Worm (Caenorhabditis elegans) whole organism, late embryonic: ENCODE data around the gene F40D4.17.

Source experiments
- C38D4.7 ChIP-seq: fragments of 200-800 bp; sonication (Bioruptor generic); optimal IDR thresholded peaks from 2 replicates; lab custom pipeline; 2018; ENCODE audit warnings: mild to moderate bottlenecking, missing genetic modification characterization, moderate library complexity, missing compliant biosample characterization
- K09A11.1 ChIP-seq: sonication (generic microtip); optimal IDR thresholded peaks from 2 replicates; lab custom pipeline; 2017; ENCODE audit warnings: antibody characterized with exemption, mild to moderate bottlenecking, missing genetic modification characterization, missing compliant biosample characterization; ENCODE audit not compliant: insufficient read depth
- Y22D7AL.16 ChIP-seq: sonication (generic microtip); optimal IDR thresholded peaks from 2 replicates; lab custom pipeline; 2016; ENCODE audit warnings: missing genetic modification characterization, missing compliant biosample characterization
- ahr-1 ChIP-seq: sonication (generic microtip); optimal IDR thresholded peaks from 2 replicates; lab custom pipeline; 2016; ENCODE audit warnings: missing genetic modification characterization, missing compliant biosample characterization
- ama-1 ChIP-seq: fragments of 150-350 bp; optimal IDR thresholded peaks from 2 replicates; lab custom pipeline; 2014
- ceh-18 ChIP-seq: sonication (generic microtip); optimal IDR thresholded peaks from 2 replicates; lab custom pipeline; 2016; ENCODE audit warnings: missing genetic modification characterization, missing compliant biosample characterization
- ceh-24 ChIP-seq: sonication (generic microtip); optimal IDR thresholded peaks from 2 replicates; lab custom pipeline; 2016; ENCODE audit warnings: mild to moderate bottlenecking, missing genetic modification characterization, missing compliant biosample characterization
- ceh-34 ChIP-seq: sonication (generic microtip); optimal IDR thresholded peaks from 2 replicates; lab custom pipeline; 2016; ENCODE audit warnings: mild to moderate bottlenecking, missing genetic modification characterization, missing compliant biosample characterization
- ceh-45 ChIP-seq: fragments of 200-800 bp; sonication (Bioruptor generic); IDR thresholded peaks from 2 replicates; pipeline ENCODE4 v1.3.6; 2022; ENCODE audit warnings: missing genetic modification reagents, missing genetic modification characterization, missing compliant biosample characterization
- ceh-6 ChIP-seq: fragments of 200-800 bp; sonication (Bioruptor generic); optimal IDR thresholded peaks from 2 replicates; lab custom pipeline; 2018; ENCODE audit warnings: mild to moderate bottlenecking, missing genetic modification characterization, missing compliant biosample characterization
- che-1 ChIP-seq: sonication (generic microtip); optimal IDR thresholded peaks from 2 replicates; lab custom pipeline; 2016; ENCODE audit warnings: mild to moderate bottlenecking, missing genetic modification characterization, missing compliant biosample characterization
- dmd-4 ChIP-seq: sonication (generic microtip); optimal IDR thresholded peaks from 2 replicates; lab custom pipeline; 2016; ENCODE audit warnings: borderline replicate concordance, missing genetic modification characterization, missing compliant biosample characterization
- eyg-1 ChIP-seq: sonication (generic microtip); optimal IDR thresholded peaks from 2 replicates; lab custom pipeline; 2016; ENCODE audit warnings: missing genotype, missing genetic modification characterization, missing compliant biosample characterization
- fkh-6 ChIP-seq: sonication (generic microtip); optimal IDR thresholded peaks from 2 replicates; lab custom pipeline; 2016; ENCODE audit warnings: missing genetic modification characterization, missing compliant biosample characterization
- gmeb-2 ChIP-seq: sonication (generic microtip); optimal IDR thresholded peaks from 2 replicates; lab custom pipeline; 2016; ENCODE audit warnings: missing genetic modification characterization, inconsistent platforms, missing compliant biosample characterization
- hlh-13 ChIP-seq: fragments of 200-800 bp; sonication (Bioruptor generic); optimal IDR thresholded peaks from 2 replicates; lab custom pipeline; 2018; ENCODE audit warnings: mild to moderate bottlenecking, missing genetic modification characterization, missing compliant biosample characterization
- hlh-15 ChIP-seq: sonication (generic microtip); optimal IDR thresholded peaks from 2 replicates; lab custom pipeline; 2016; ENCODE audit warnings: missing genetic modification characterization, missing compliant biosample characterization
- hlh-8 ChIP-seq: sonication (generic microtip); optimal IDR thresholded peaks from 2 replicates; lab custom pipeline; 2016; ENCODE audit warnings: missing genotype, missing genetic modification characterization, missing compliant biosample characterization
- lin-11 ChIP-seq: fragments of 200-800 bp; sonication (Bioruptor generic); optimal IDR thresholded peaks from 2 replicates; lab custom pipeline; 2018; ENCODE audit warnings: mild to moderate bottlenecking, missing genetic modification characterization, missing compliant biosample characterization
- mec-3 ChIP-seq: sonication (generic microtip); optimal IDR thresholded peaks from 2 replicates; lab custom pipeline; 2016; ENCODE audit warnings: borderline replicate concordance, missing genetic modification characterization, missing compliant biosample characterization
- nhr-11 ChIP-seq: fragments of 150-350 bp; optimal IDR thresholded peaks from 2 replicates; lab custom pipeline; 2014; ENCODE audit warnings: missing biosample characterization, missing genetic modification characterization
- npax-4 ChIP-seq: sonication (generic microtip); optimal IDR thresholded peaks from 2 replicates; lab custom pipeline; 2016; ENCODE audit warnings: missing genetic modification characterization, missing compliant biosample characterization
- pat-9 ChIP-seq: fragments of 200-800 bp; sonication (Bioruptor generic); optimal IDR thresholded peaks from 2 replicates; lab custom pipeline; 2018; ENCODE audit warnings: mild to moderate bottlenecking, missing genetic modification characterization, moderate library complexity, missing compliant biosample characterization
- pha-4 ChIP-seq: fragments of 150-350 bp; optimal IDR thresholded peaks from 2 replicates; lab custom pipeline; 2018; ENCODE audit warnings: missing biosample characterization, missing genetic modification reagents, missing genetic modification characterization
- pros-1 ChIP-seq: fragments of 150-350 bp; optimal IDR thresholded peaks from 2 replicates; lab custom pipeline; 2014; ENCODE audit warnings: missing biosample characterization, missing genetic modification reagents, missing genetic modification characterization
- ref-2 ChIP-seq: sonication (generic microtip); optimal IDR thresholded peaks from 2 replicates; lab custom pipeline; 2016; ENCODE audit warnings: missing genetic modification characterization, missing compliant biosample characterization
- sox-2 ChIP-seq: fragments of 200-800 bp; sonication (Bioruptor generic); IDR thresholded peaks from 2 replicates; pipeline ENCODE4 v1.3.6; 2022; ENCODE audit warnings: missing genetic modification reagents, missing genetic modification characterization, missing compliant biosample characterization
- sox-4 ChIP-seq: sonication (generic microtip); optimal IDR thresholded peaks from 2 replicates; lab custom pipeline; 2017; ENCODE audit warnings: mild to moderate bottlenecking, missing genetic modification characterization, inconsistent platforms, missing compliant biosample characterization
- syd-9 ChIP-seq: sonication (generic microtip); optimal IDR thresholded peaks from 2 replicates; lab custom pipeline; 2016; ENCODE audit warnings: mild to moderate bottlenecking, missing genetic modification characterization, moderate library complexity, missing compliant biosample characterization
- tbx-2 ChIP-seq: sonication (generic microtip); optimal IDR thresholded peaks from 2 replicates; lab custom pipeline; 2016; ENCODE audit warnings: missing genetic modification characterization, missing compliant biosample characterization
- tbx-7 ChIP-seq: sonication (generic microtip); optimal IDR thresholded peaks from 2 replicates; lab custom pipeline; 2016; ENCODE audit warnings: missing genotype, missing genetic modification characterization, missing compliant biosample characterization
- unc-3 ChIP-seq, 2 experiments: fragments of 200-800 bp in 1 of 2; sonication (Bioruptor generic) in 1 of 2; sonication (generic microtip) in 1 of 2; conservative IDR thresholded peaks in 1 of 2; optimal IDR thresholded peaks in 1 of 2; 2 replicates each; pipeline versions ENCODE4 v1.3.6 to Lab custom; 2016 to 2022; ENCODE audit warnings: missing compliant biosample characterization in 2 of 2, missing genetic modification characterization in 2 of 2, missing genetic modification reagents in 1 of 2
- unc-42 ChIP-seq: sonication (generic microtip); optimal IDR thresholded peaks from 2 replicates; lab custom pipeline; 2016; ENCODE audit warnings: missing genotype, missing genetic modification characterization, missing compliant biosample characterization
- unc-55 ChIP-seq: sonication (generic microtip); optimal IDR thresholded peaks from 2 replicates; lab custom pipeline; 2017; ENCODE audit warnings: missing biosample characterization, missing genetic modification reagents, missing genetic modification characterization
- unc-86 ChIP-seq: sonication (generic microtip); optimal IDR thresholded peaks from 2 replicates; lab custom pipeline; 2016; ENCODE audit warnings: missing genetic modification characterization, missing compliant biosample characterization
- zip-5 ChIP-seq: sonication (generic microtip); optimal IDR thresholded peaks from 2 replicates; lab custom pipeline; 2016; ENCODE audit warnings: missing genetic modification characterization, missing compliant biosample characterization
- ztf-16 ChIP-seq: sonication (generic microtip); optimal IDR thresholded peaks from 2 replicates; lab custom pipeline; 2017; ENCODE audit warnings: missing genetic modification characterization, missing compliant biosample characterization

The F40D4.17 gene

DNA sequence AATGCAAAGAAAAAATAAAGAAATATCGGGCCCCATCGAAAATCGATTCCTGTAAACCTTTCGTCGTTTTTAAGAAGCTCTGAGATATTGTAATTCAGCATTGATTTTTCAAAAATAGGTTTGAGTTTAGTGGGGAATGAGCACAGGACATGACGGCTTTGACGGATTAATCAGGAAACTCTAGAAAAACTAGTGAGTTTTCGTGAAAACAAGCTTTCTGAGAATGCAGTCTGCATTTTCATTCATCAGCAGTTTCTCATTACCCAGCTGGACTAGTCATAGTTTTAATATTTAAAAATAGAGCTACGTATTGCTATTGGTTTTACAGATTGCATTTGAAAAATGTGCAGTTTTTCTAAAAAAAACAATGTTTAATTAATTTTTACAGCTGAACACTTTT lies 37.0 kb upstream of the F40D4.17 start, which contains the start of gene srz-47:
srz-47 (minus strand) TSS at position 101 of the 400 bp plus-strand sequence.
- no peak for TF ChIP-seq ceh-18

DNA sequence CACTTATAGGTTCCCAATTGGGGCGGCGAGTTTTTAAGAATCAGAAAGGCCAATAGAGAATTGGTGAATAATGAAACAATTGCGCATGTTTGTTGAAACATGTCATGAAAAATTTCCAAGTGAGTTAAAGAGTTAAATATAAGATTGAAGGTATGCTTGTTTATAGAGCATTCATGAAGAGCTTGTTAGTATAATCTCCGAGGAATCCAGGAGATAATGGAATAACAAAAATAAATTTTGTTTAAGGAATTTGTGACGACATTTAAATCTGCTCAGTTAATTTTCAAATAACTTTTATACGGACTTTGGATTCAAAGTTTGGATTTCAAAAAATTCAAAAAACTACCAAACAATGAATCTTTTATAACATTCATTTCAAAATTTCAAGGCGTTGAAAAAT lies 35.2 kb upstream of the F40D4.17 start, which contains the start of gene str-199:
str-199 (minus strand) TSS at position 101 of the 400 bp plus-strand sequence.
- TF ChIP-seq sox-2: no peak
- TF ChIP-seq unc-42 (tag; lab: Kevin White, UChicago): no peak
- TF ChIP-seq hlh-8: no peak
- TF ChIP-seq tbx-7 (tag; lab: Kevin White, UChicago): no peak
- no peak for TF ChIP-seq mec-3 (tag; lab: Kevin White, UChicago)
- no peak for TF ChIP-seq lin-11
- TF ChIP-seq ceh-18: no peak
- no peak for TF ChIP-seq tbx-2
- TF ChIP-seq zip-5 (tag; lab: Kevin White, UChicago): no peak
- no peak for TF ChIP-seq ref-2 (tag; lab: Kevin White, UChicago)
- TF ChIP-seq, all 69 proteins: peak for 0

DNA sequence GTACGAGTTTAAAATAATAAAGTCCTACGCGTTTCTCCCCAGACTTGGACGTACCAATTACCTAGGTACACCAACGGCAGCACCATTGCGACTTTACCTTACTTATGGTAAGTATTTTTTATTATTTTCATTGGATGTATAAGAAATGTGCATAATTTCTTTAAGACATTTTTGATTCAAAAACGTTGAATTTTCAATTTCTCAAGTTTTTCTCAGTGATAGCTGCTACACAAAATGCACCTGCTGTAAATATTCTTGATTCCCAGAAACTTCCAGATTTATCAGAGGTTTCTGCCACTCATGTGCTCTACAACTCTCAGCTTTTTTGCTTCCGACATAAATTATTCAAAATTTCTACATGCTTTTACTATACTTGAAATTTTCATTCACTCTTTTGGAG lies 26.8 kb upstream of the F40D4.17 start, which contains the start of gene srh-159:
srh-159 (plus strand) TSS at position 301 of the 400 bp plus-strand sequence.
- TF ChIP-seq ceh-45 (GFP tag; lab: Robert Waterston, UW) (no peak), eyg-1 (tag; lab: Kevin White, UChicago) (no peak), pat-9 (no peak), ama-1 (lab: Kevin White, UChicago) (no peak), ceh-6 (GFP tag; lab: Kevin White, UChicago) (no peak), syd-9 (tag; lab: Kevin White, UChicago) (no peak), unc-3 (GFP tag; conservative IDR thresholded peaks at IDR 0.05; lab: Robert Waterston, UW) (no peak), unc-3 (tag; optimal IDR thresholded peaks at IDR 0.05; lab: Kevin White, UChicago) (no peak), ztf-16 (no peak), dmd-4 (tag; lab: Kevin White, UChicago) (no peak), gmeb-2 (tag; lab: Kevin White, UChicago) (no peak), hlh-13 (GFP tag; lab: Kevin White, UChicago) (no peak), sox-4 (tag; lab: Kevin White, UChicago) (no peak), hlh-15 (no peak), K09A11.1 (tag; lab: Kevin White, UChicago) (no peak), unc-86 (no peak), Y22D7AL.16 (tag; lab: Kevin White, UChicago) (no peak), tbx-2 (no peak)

- no peak for TF ChIP-seq ceh-24 (tag; lab: Kevin White, UChicago)
- no peak for TF ChIP-seq C38D4.7 (GFP tag; lab: Kevin White, UChicago)
- no peak for TF ChIP-seq fkh-6 (tag; lab: Kevin White, UChicago)
- no peak for TF ChIP-seq ztf-16
- TF ChIP-seq unc-3 (GFP tag; conservative IDR thresholded peaks at IDR 0.05; lab: Robert Waterston, UW): no peak
- no peak for TF ChIP-seq unc-3 (tag; optimal IDR thresholded peaks at IDR 0.05; lab: Kevin White, UChicago)
- TF ChIP-seq che-1 (tag; lab: Kevin White, UChicago): no peak
- TF ChIP-seq ahr-1 (tag; lab: Kevin White, UChicago): no peak
- TF ChIP-seq nhr-11 (tag; lab: Kevin White, UChicago): no peak
- TF ChIP-seq ceh-34 (tag; lab: Kevin White, UChicago): no peak
- TF ChIP-seq pha-4: no peak
- no peak for TF ChIP-seq pros-1 (tag; lab: Kevin White, UChicago)
- no peak for TF ChIP-seq unc-55 (GFP tag; lab: Kevin White, UChicago)
- TF ChIP-seq npax-4: no peak
- no peak for TF ChIP-seq dmd-4 (tag; lab: Kevin White, UChicago)
Measured at ce11 chrV:17178457-17178856, 23.2 kb upstream of the F40D4.17 start, which contains the start of gene srh-174. srh-174 (plus strand) TSS chrV:17178757.
